Worm (Caenorhabditis elegans) whole organism, L1 larva: ENCODE data around the gene ugt-30.

Experiments
- aha-1 ChIP-seq: fragments of 150-350 bp; optimal IDR thresholded peaks from 2 replicates; lab custom pipeline; 2014; ENCODE audit warnings: missing biosample characterization, missing genetic modification characterization
- ceh-63 ChIP-seq: fragments of 200-800 bp; sonication (Bioruptor generic); optimal IDR thresholded peaks from 2 replicates; lab custom pipeline; 2018; ENCODE audit warnings: mild to moderate bottlenecking, missing genetic modification characterization, missing compliant biosample characterization
- efl-1 ChIP-seq, 4 experiments: fragments of 150-350 bp; optimal IDR thresholded peaks in 3 of 4; peaks in 1 of 4; 1 replicate in 1 of 4; 2 replicates in 3 of 4; lab custom pipeline; 2014; ENCODE audit warnings: missing biosample characterization in 2 of 4, missing genetic modification characterization in 2 of 4, missing genetic modification reagents in 2 of 4
- egl-27 ChIP-seq, 2 experiments: fragments of 150-350 bp in 1 of 2; sonication (generic microtip); optimal IDR thresholded peaks; 3 replicates each; lab custom pipeline; 2017 to 2018; ENCODE audit warnings: missing biosample characterization in 2 of 2, missing genetic modification characterization in 2 of 2, missing genetic modification reagents in 2 of 2
- elt-3 ChIP-seq, 6 experiments: fragments of 150-350 bp in 1 of 6; sonication (generic microtip); optimal IDR thresholded peaks; 2 replicates each; lab custom pipeline; 2017 to 2018; ENCODE audit warnings: missing biosample characterization in 6 of 6, missing genetic modification characterization in 6 of 6, inconsistent platforms in 1 of 6
- fkh-4 ChIP-seq: sonication (generic microtip); optimal IDR thresholded peaks from 2 replicates; lab custom pipeline; 2016; ENCODE audit warnings: missing compliant biosample characterization, missing genetic modification characterization, borderline replicate concordance
- fkh-8 ChIP-seq: sonication (generic microtip); optimal IDR thresholded peaks from 2 replicates; lab custom pipeline; 2016; ENCODE audit warnings: mild to moderate bottlenecking, missing genetic modification characterization, missing compliant biosample characterization
- nhr-12 ChIP-seq: sonication (generic microtip); optimal IDR thresholded peaks from 2 replicates; lab custom pipeline; 2017; ENCODE audit warnings: missing biosample characterization, missing genetic modification characterization
- nhr-20 ChIP-seq: sonication (generic microtip); optimal IDR thresholded peaks from 2 replicates; lab custom pipeline; 2016; ENCODE audit warnings: mild to moderate bottlenecking, missing genetic modification characterization, missing compliant biosample characterization
- nhr-90 ChIP-seq: sonication (generic microtip); optimal IDR thresholded peaks from 2 replicates; lab custom pipeline; 2016; ENCODE audit warnings: mild to moderate bottlenecking, missing genetic modification characterization, missing compliant biosample characterization; ENCODE audit not compliant: poor library complexity
- sptf-1 ChIP-seq: fragments of 150-350 bp; optimal IDR thresholded peaks from 2 replicates; lab custom pipeline; 2014; ENCODE audit warnings: missing biosample characterization, missing genetic modification characterization
- unc-30 ChIP-seq: sonication (generic microtip); optimal IDR thresholded peaks from 2 replicates; lab custom pipeline; 2017; ENCODE audit warnings: missing biosample characterization, missing genetic modification characterization
- unc-62 ChIP-seq: fragments of 150-350 bp; optimal IDR thresholded peaks from 2 replicates; lab custom pipeline; 2014; ENCODE audit warnings: missing biosample characterization, missing genetic modification reagents, missing genetic modification characterization
- zag-1 ChIP-seq: fragments of 150-350 bp; optimal IDR thresholded peaks from 2 replicates; lab custom pipeline; 2014; ENCODE audit warnings: missing biosample characterization, missing genetic modification characterization

DNA sequence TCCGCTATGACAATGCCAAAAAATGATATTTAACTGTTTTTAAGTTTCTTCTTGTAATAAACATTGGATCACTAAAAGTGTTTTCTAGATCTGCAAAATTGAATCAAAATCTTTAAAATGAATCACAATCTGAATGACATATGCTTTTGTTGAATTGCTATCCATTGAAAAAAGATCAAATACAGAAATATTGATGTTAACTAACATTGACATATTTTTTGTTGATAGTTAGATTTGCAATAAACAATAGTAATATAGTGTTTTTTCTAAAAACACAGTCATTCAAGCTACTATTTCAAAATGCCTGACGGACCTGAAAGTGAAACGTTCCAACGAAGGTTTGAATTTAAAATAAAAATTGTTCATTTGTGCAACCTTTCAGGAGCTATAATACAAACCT, 25.6 kb upstream of the ugt-30 start, which contains the start of gene T09F5.2:
- no peak for TF ChIP-seq unc-62
- no peak for TF ChIP-seq zag-1 (tag; lab: Kevin White, UChicago)
- TF ChIP-seq nhr-12 (tag; lab: Kevin White, UChicago) = no peak
- no peak for TF ChIP-seq ceh-63 (GFP tag; lab: Kevin White, UChicago)
- no peak for TF ChIP-seq aha-1 (tag; lab: Kevin White, UChicago)
- no peak for TF ChIP-seq nhr-20
- TF ChIP-seq efl-1 (optimal IDR thresholded peaks at IDR 0.05; lab: Kevin White, UChicago) = no peak
- TF ChIP-seq efl-1 (GFP tag; optimal IDR thresholded peaks at IDR 0.05 in 1 of 2; lab: Kevin White, UChicago) = no peak
- no peak for TF ChIP-seq egl-27 (tag; optimal IDR thresholded peaks at IDR 0.05; lab: Kevin White, UChicago)
- no peak for TF ChIP-seq elt-3 (tag; optimal IDR thresholded peaks at IDR 0.05; lab: Kevin White, UChicago)
- no peak for TF ChIP-seq nhr-90
- TF ChIP-seq unc-30 (tag; lab: Kevin White, UChicago) = no peak
- TF ChIP-seq fkh-4 = no peak
- no peak for TF ChIP-seq fkh-8
- no peak for TF ChIP-seq sptf-1 (tag; lab: Kevin White, UChicago)
